Fruit fly (Drosophila melanogaster) whole organism, embryonic: ENCODE data around the gene Abl.

Source experiments
- Asciz ChIP-seq: fragments of 200-800 bp; sonication (Bioruptor generic); optimal IDR thresholded peaks from 2 replicates; lab custom pipeline; 2017; ENCODE audit warnings: missing biosample characterization, mild to moderate bottlenecking, missing genetic modification characterization, missing genetic modification reagents
- B-H2 ChIP-seq: fragments of 200-800 bp; sonication (Bioruptor generic); optimal IDR thresholded peaks from 2 replicates; lab custom pipeline; 2018; ENCODE audit warnings: missing biosample characterization, mild to moderate bottlenecking, missing genetic modification characterization
- Bgb ChIP-seq: fragments of 200-800 bp; sonication (Bioruptor generic); IDR thresholded peaks from 2 replicates; pipeline ENCODE4 v1.3.6; 2022; ENCODE audit warnings: missing biosample characterization, missing genetic modification characterization; ENCODE audit not compliant: partially characterized antibody
- CG10654 ChIP-seq: fragments of 200-800 bp; sonication (Bioruptor generic); optimal IDR thresholded peaks from 2 replicates; lab custom pipeline; 2016; ENCODE audit warnings: missing biosample characterization, missing genetic modification characterization
- CG11247 ChIP-seq: fragments of 200-800 bp; sonication (Bioruptor generic); IDR thresholded peaks from 2 replicates; pipeline ENCODE4 v1.3.6; 2022; ENCODE audit warnings: missing biosample characterization, missing genetic modification characterization
- CG12104 ChIP-seq: fragments of 200-800 bp; sonication (Bioruptor generic); optimal IDR thresholded peaks from 3 replicates; lab custom pipeline; 2016; ENCODE audit warnings: missing biosample characterization, missing genetic modification characterization
- CG13296 ChIP-seq: fragments of 200-800 bp; sonication (Bioruptor generic); optimal IDR thresholded peaks from 3 replicates; lab custom pipeline; 2018; ENCODE audit warnings: missing biosample characterization, mild to moderate bottlenecking, missing genetic modification characterization
- CG14441 ChIP-seq: fragments of 200-800 bp; sonication (Bioruptor generic); IDR thresholded peaks from 2 replicates; pipeline ENCODE4 v1.3.6; 2022; ENCODE audit warnings: missing biosample characterization, missing genetic modification characterization
- CG15073 ChIP-seq: fragments of 200-800 bp; sonication (Bioruptor generic); optimal IDR thresholded peaks from 2 replicates; lab custom pipeline; 2016; ENCODE audit warnings: missing biosample characterization, missing genetic modification characterization
- CG15696 ChIP-seq: fragments of 200-800 bp; sonication (Bioruptor generic); optimal IDR thresholded peaks from 2 replicates; lab custom pipeline; 2019; ENCODE audit warnings: missing biosample characterization, mild to moderate bottlenecking, missing genetic modification characterization, moderate library complexity
- CG2116 ChIP-seq: fragments of 200-800 bp; sonication (Bioruptor generic); optimal IDR thresholded peaks from 3 replicates; lab custom pipeline; 2018; ENCODE audit warnings: missing biosample characterization, mild to moderate bottlenecking, missing genetic modification characterization
- CG2129 ChIP-seq: fragments of 200-800 bp; sonication (Bioruptor generic); IDR thresholded peaks from 2 replicates; pipeline ENCODE4 v1.3.6; 2022; ENCODE audit warnings: missing biosample characterization, missing genetic modification characterization; ENCODE audit not compliant: partially characterized antibody
- CG2712 ChIP-seq: fragments of 200-800 bp; optimal IDR thresholded peaks from 3 replicates; lab custom pipeline; 2019; ENCODE audit warnings: missing biosample characterization, mild to moderate bottlenecking, missing genetic modification characterization, moderate library complexity
- CG34224 ChIP-seq: fragments of 200-800 bp; sonication (Bioruptor generic); IDR thresholded peaks from 3 replicates; pipeline ENCODE4 v1.3.6; 2022; ENCODE audit warnings: missing biosample characterization, missing genetic modification characterization; ENCODE audit not compliant: partially characterized antibody
- CG3995 ChIP-seq: fragments of 200-800 bp; sonication (Bioruptor generic); optimal IDR thresholded peaks from 3 replicates; lab custom pipeline; 2016; ENCODE audit warnings: missing biosample characterization, missing genetic modification characterization
- CG4617 ChIP-seq: fragments of 200-800 bp; sonication (Bioruptor generic); optimal IDR thresholded peaks from 3 replicates; lab custom pipeline; 2016; ENCODE audit warnings: missing biosample characterization, missing genetic modification characterization, borderline replicate concordance
- CG6765 ChIP-seq: fragments of 200-800 bp; sonication (Bioruptor generic); optimal IDR thresholded peaks from 3 replicates; lab custom pipeline; 2017; ENCODE audit warnings: missing biosample characterization, mild to moderate bottlenecking, missing genetic modification characterization
- CG7786 ChIP-seq: fragments of 200-800 bp; sonication (Bioruptor generic); optimal IDR thresholded peaks from 2 replicates; lab custom pipeline; 2016; ENCODE audit warnings: missing biosample characterization, missing genetic modification characterization
- CG7963 ChIP-seq: fragments of 200-800 bp; sonication (Bioruptor generic); IDR thresholded peaks from 3 replicates; pipeline ENCODE4 v1.3.6; 2022; ENCODE audit warnings: missing biosample characterization, missing genetic modification characterization; ENCODE audit not compliant: partially characterized antibody
- CG8924 ChIP-seq: fragments of 200-800 bp; optimal IDR thresholded peaks from 3 replicates; lab custom pipeline; 2019; ENCODE audit warnings: missing biosample characterization, mild to moderate bottlenecking, missing genetic modification characterization, moderate library complexity
- CHES-1-like ChIP-seq: fragments of 200-800 bp; sonication (Bioruptor generic); optimal IDR thresholded peaks from 2 replicates; lab custom pipeline; 2016; ENCODE audit warnings: missing biosample characterization, missing genetic modification characterization
- CTCF ChIP-seq: fragments of 200-800 bp; sonication (Bioruptor generic); optimal IDR thresholded peaks from 2 replicates; lab custom pipeline; 2017; ENCODE audit warnings: missing biosample characterization, mild to moderate bottlenecking, missing genetic modification characterization, moderate library complexity
- CkIIα-i1 ChIP-seq: fragments of 200-800 bp; sonication (Bioruptor generic); IDR thresholded peaks from 2 replicates; pipeline ENCODE4 v1.3.6; 2022; ENCODE audit warnings: missing biosample characterization, missing genetic modification characterization
- D19A ChIP-seq: fragments of 200-800 bp; optimal IDR thresholded peaks from 3 replicates; lab custom pipeline; 2019; ENCODE audit warnings: missing biosample characterization, mild to moderate bottlenecking, missing genetic modification characterization, moderate library complexity
- Doc3 ChIP-seq: fragments of 200-800 bp; sonication (Bioruptor generic); IDR thresholded peaks from 3 replicates; pipeline ENCODE4 v1.3.6; 2022; ENCODE audit warnings: missing biosample characterization, missing genetic modification characterization; ENCODE audit not compliant: partially characterized antibody
- Dp ChIP-seq: fragments of 200-800 bp; sonication (Bioruptor generic); optimal IDR thresholded peaks from 2 replicates; lab custom pipeline; 2018; ENCODE audit warnings: missing biosample characterization, mild to moderate bottlenecking, missing genetic modification characterization, moderate library complexity
- Dref ChIP-seq: fragments of 200-800 bp; sonication (Bioruptor generic); IDR thresholded peaks from 2 replicates; pipeline ENCODE4 v1.3.6; 2022; ENCODE audit warnings: missing biosample characterization, missing genetic modification characterization
- HLH54F ChIP-seq: fragments of 200-800 bp; sonication (Bioruptor generic); optimal IDR thresholded peaks from 3 replicates; lab custom pipeline; 2016; ENCODE audit warnings: missing biosample characterization, missing genetic modification characterization
- HmgD ChIP-seq: fragments of 200-800 bp; sonication (Bioruptor generic); optimal IDR thresholded peaks from 3 replicates; lab custom pipeline; 2016; ENCODE audit warnings: missing biosample characterization, missing genetic modification characterization
- Jarid2 ChIP-seq: fragments of 200-800 bp; sonication (Bioruptor generic); optimal IDR thresholded peaks from 3 replicates; lab custom pipeline; 2017; ENCODE audit warnings: mild to moderate bottlenecking, missing biosample characterization, missing genetic modification reagents, missing genetic modification characterization
- Med ChIP-seq: fragments of 200-800 bp; sonication (Bioruptor generic); peaks from one replicate; lab custom pipeline; 2016; ENCODE audit warnings: missing biosample characterization, missing genetic modification characterization, mild to moderate bottlenecking, inconsistent platforms, moderate library complexity
- Ravus ChIP-seq: fragments of 200-800 bp; sonication (Bioruptor generic); IDR thresholded peaks from 2 replicates; pipeline ENCODE4 v1.3.6; 2022; ENCODE audit warnings: missing biosample characterization, missing genetic modification characterization
- Sox100B ChIP-seq: fragments of 200-800 bp; sonication (Bioruptor generic); optimal IDR thresholded peaks from 3 replicates; lab custom pipeline; 2018; ENCODE audit warnings: missing biosample characterization, mild to moderate bottlenecking, missing genetic modification characterization
- Sry-δ ChIP-seq: fragments of 200-800 bp; sonication (Bioruptor generic); optimal IDR thresholded peaks from 2 replicates; lab custom pipeline; 2016; ENCODE audit warnings: missing biosample characterization, missing genetic modification characterization
- Taf1 ChIP-seq: fragments of 200-800 bp; sonication (Bioruptor generic); IDR thresholded peaks from 2 replicates; pipeline ENCODE4 v1.3.6; 2022; ENCODE audit warnings: missing biosample characterization, missing genetic modification characterization
- ab ChIP-seq: fragments of 200-800 bp; sonication (Bioruptor generic); optimal IDR thresholded peaks from 2 replicates; lab custom pipeline; 2016; ENCODE audit warnings: missing biosample characterization, missing genetic modification characterization
- ap ChIP-seq: fragments of 200-800 bp; sonication (Bioruptor generic); IDR thresholded peaks from 2 replicates; pipeline ENCODE4 v1.3.6; 2022; ENCODE audit warnings: missing biosample characterization, missing genetic modification characterization
- az2 ChIP-seq: fragments of 200-800 bp; sonication (Bioruptor generic); optimal IDR thresholded peaks from 3 replicates; lab custom pipeline; 2016; ENCODE audit warnings: missing biosample characterization, missing genetic modification characterization
- bab2 ChIP-seq: fragments of 200-800 bp; sonication (Bioruptor generic); optimal IDR thresholded peaks from 2 replicates; lab custom pipeline; 2016; ENCODE audit warnings: missing biosample characterization, missing genetic modification characterization
- cad ChIP-seq: fragments of >200 bp; optimal IDR thresholded peaks from 2 replicates; lab custom pipeline; 2017; ENCODE audit warnings: missing biosample characterization, missing genetic modification characterization
- gem ChIP-seq: fragments of 200-800 bp; sonication (Bioruptor generic); optimal IDR thresholded peaks from 2 replicates; lab custom pipeline; 2019; ENCODE audit warnings: missing biosample characterization, mild to moderate bottlenecking, missing genetic modification characterization, moderate library complexity
- her ChIP-seq: fragments of 200-800 bp; sonication (Bioruptor generic); optimal IDR thresholded peaks from 2 replicates; lab custom pipeline; 2016; ENCODE audit warnings: missing biosample characterization, missing genetic modification characterization
- ind ChIP-seq: fragments of 200-800 bp; sonication (Bioruptor generic); optimal IDR thresholded peaks from 3 replicates; lab custom pipeline; 2016; ENCODE audit warnings: missing biosample characterization, missing genetic modification characterization
- lola ChIP-seq, 3 experiments: fragments of >200 bp in 2 of 3; fragments of 200-800 bp in 1 of 3; sonication (Bioruptor generic) in 1 of 3; optimal IDR thresholded peaks; 2 replicates each; lab custom pipeline; 2017 to 2019; ENCODE audit warnings: missing biosample characterization in 3 of 3, missing genetic modification characterization in 3 of 3, mild to moderate bottlenecking in 1 of 3, moderate library complexity in 1 of 3
- rib ChIP-seq: fragments of 200-800 bp; sonication (Bioruptor generic); IDR thresholded peaks from 2 replicates; pipeline ENCODE4 v1.3.6; 2022; ENCODE audit warnings: missing biosample characterization, missing genetic modification characterization
- row ChIP-seq: fragments of 200-800 bp; sonication (Bioruptor generic); IDR thresholded peaks from 3 replicates; pipeline ENCODE4 v1.3.6; 2022; ENCODE audit warnings: missing biosample characterization, missing genetic modification characterization
- tna ChIP-seq: fragments of 200-800 bp; sonication (Bioruptor generic); IDR thresholded peaks from 2 replicates; pipeline ENCODE4 v1.3.6; 2022; ENCODE audit warnings: missing biosample characterization, missing genetic modification characterization; ENCODE audit not compliant: partially characterized antibody
- unpg ChIP-seq: fragments of 200-800 bp; sonication (Bioruptor generic); optimal IDR thresholded peaks from 3 replicates; lab custom pipeline; 2018; ENCODE audit warnings: missing biosample characterization, mild to moderate bottlenecking, missing genetic modification characterization, moderate library complexity
- vvl ChIP-seq: fragments of 200-800 bp; sonication (Bioruptor generic); IDR thresholded peaks from 2 replicates; pipeline ENCODE4 v1.3.6; 2022; ENCODE audit warnings: missing biosample characterization, missing genetic modification characterization
- zen2 ChIP-seq: fragments of 200-800 bp; sonication (Bioruptor generic); IDR thresholded peaks from 3 replicates; pipeline ENCODE4 v1.3.6; 2022; ENCODE audit warnings: missing biosample characterization, missing genetic modification characterization; ENCODE audit not compliant: partially characterized antibody

The Abl gene

DNA sequence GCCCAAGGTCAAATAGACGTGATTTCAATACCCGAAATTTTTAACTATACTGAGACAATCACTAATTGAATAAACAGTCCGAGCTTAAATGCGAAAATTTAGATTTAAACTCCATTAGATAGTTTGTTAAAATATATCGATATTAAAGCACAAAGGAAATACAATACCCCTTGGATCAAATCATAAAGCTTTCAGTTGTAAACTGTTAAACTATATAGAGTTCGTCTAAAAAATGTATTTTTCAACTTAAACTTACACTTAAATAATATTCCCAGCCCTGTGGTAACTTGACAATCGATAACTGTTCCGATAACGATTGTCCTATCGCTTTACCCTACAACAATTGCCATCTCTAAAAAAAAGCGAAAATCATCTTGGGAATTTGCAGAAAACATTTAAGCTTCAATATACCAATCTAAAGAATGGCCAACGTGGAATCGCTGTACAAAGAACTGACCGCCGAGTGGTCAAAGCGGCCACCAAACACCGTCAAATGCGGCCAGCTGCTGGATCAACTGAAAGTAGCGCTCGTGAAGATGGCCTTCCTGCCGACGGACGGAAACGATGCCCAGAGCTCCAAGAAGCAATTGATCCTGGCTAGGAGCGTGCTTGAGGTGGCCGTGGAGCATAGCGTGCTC is 64.9 kb downstream of the Abl start, which contains the start of gene Rpn12 (continued):
- TF ChIP-seq CG7786 (no peak), unpg (GFP tag; lab: Kevin White, UChicago) (peak; percentile 20), ab (GFP tag; lab: Kevin White, UChicago) (no peak), tna (GFP tag; lab: Robert Waterston, UW) (peak; percentile 80), zen2 (peak; percentile 80), Med (GFP tag; lab: Kevin White, UChicago) (peak; percentile 76), CG15696 (no peak), cad (no peak), CG7963 (peak; percentile 74; the same call in 2 of the 3 replicates), CG2712 (tag; lab: Kevin White, UChicago) (peak; percentile 43), CG14441 (GFP tag; lab: Robert Waterston, UW) (no peak), CHES-1-like (peak; percentile 36), Jarid2 (no peak), CG8924 (tag; lab: Kevin White, UChicago) (peak; percentile 28), ind (GFP tag; lab: Kevin White, UChicago) (peak; percentile 37), lola (GFP tag; optimal IDR thresholded peaks at IDR 0.05; lab: Kevin White, UChicago) (peak in 1 of 3 experiments; percentile 23), CTCF (GFP tag; lab: Kevin White, UChicago) (no peak), CG10654 (GFP tag; lab: Kevin White, UChicago) (no peak), Dp (peak; percentile 28), Sox100B (GFP tag; lab: Kevin White, UChicago) (no peak), vvl (GFP tag; lab: Robert Waterston, UW) (peak; percentile 68), CG34224 (GFP tag; lab: Robert Waterston, UW) (peak; percentile 83), CG6765 (GFP tag; lab: Kevin White, UChicago) (no peak), B-H2 (peak; percentile 34), Asciz (GFP tag; lab: Kevin White, UChicago) (no peak), CG3995 (peak; percentile 70), CG11247 (GFP tag; lab: Robert Waterston, UW) (0 out of 2 replicates have a peak, but pooled peaks have one; percentile 22), D19A (tag; lab: Kevin White, UChicago) (peak; percentile 15), Dref (peak; percentile 88), CG12104 (GFP tag; lab: Kevin White, UChicago) (peak; percentile 11), row (GFP tag; lab: Robert Waterston, UW) (peak; percentile 68), HmgD (GFP tag; lab: Kevin White, UChicago) (no peak), bab2 (GFP tag; lab: Kevin White, UChicago) (peak; percentile 17), CG2129 (peak; percentile 72; the same call in 1 of the 2 replicates), CG13296 (GFP tag; lab: Kevin White, UChicago) (peak; percentile 60), Taf1 (GFP tag; lab: Robert Waterston, UW) (0 out of 2 replicates have a peak, but pooled peaks have one; percentile 25), CG15073 (GFP tag; lab: Kevin White, UChicago) (no peak), Sry-δ (GFP tag; lab: Kevin White, UChicago) (peak; percentile 90), az2 (no peak), HLH54F (GFP tag; lab: Kevin White, UChicago) (peak; percentile 15), rib (0 out of 2 replicates have a peak, but pooled peaks have one; percentile 21), her (peak; percentile 35), CG4617 (GFP tag; lab: Kevin White, UChicago) (peak; percentile 53), gem (tag; lab: Kevin White, UChicago) (peak; percentile 48), ap (GFP tag; lab: Robert Waterston, UW) (no peak), Doc3 (GFP tag; lab: Robert Waterston, UW) (peak; percentile 80), CG2116 (peak; percentile 75), Ravus (GFP tag; lab: Robert Waterston, UW) (no peak), CkIIα-i1 (GFP tag; lab: Robert Waterston, UW) (no peak), Bgb (GFP tag; lab: Robert Waterston, UW) (peak; percentile 81)
